Worm (Caenorhabditis elegans) whole organism, midembryonic: ENCODE data around the gene pcs-1.

Experiments used
- T22C8.4 ChIP-seq: fragments of 200-800 bp; sonication (Bioruptor generic); IDR thresholded peaks from 2 replicates; pipeline ENCODE4 v1.3.6; 2022; ENCODE audit warnings: missing genetic modification characterization, missing compliant biosample characterization
- cog-1 ChIP-seq: sonication (generic microtip); optimal IDR thresholded peaks from 2 replicates; lab custom pipeline; 2016; ENCODE audit warnings: missing genetic modification characterization, missing compliant biosample characterization
- flt-1 ChIP-seq: fragments of 200-800 bp; sonication (Bioruptor generic); IDR thresholded peaks from 2 replicates; pipeline ENCODE4 v1.3.6; 2022; ENCODE audit warnings: missing genetic modification characterization, missing compliant biosample characterization
- med-1 ChIP-seq: sonication (generic microtip); optimal IDR thresholded peaks from 2 replicates; lab custom pipeline; 2017; ENCODE audit warnings: missing genetic modification characterization, mild to moderate bottlenecking, missing compliant biosample characterization, antibody characterized with exemption, missing genetic modification reagents; ENCODE audit not compliant: insufficient read depth
- tab-1 ChIP-seq: fragments of 200-800 bp; sonication (Bioruptor generic); IDR thresholded peaks from 2 replicates; pipeline ENCODE4 v1.3.6; 2022; ENCODE audit warnings: missing genetic modification characterization, missing compliant biosample characterization
- ztf-29 ChIP-seq: fragments of 200-800 bp; sonication (Bioruptor generic); IDR thresholded peaks from 2 replicates; pipeline ENCODE4 v1.3.6; 2022; ENCODE audit warnings: missing genetic modification reagents, missing genetic modification characterization, missing compliant biosample characterization

ce11 chrII:11599751-11600150 is 22.2 kb upstream of the pcs-1 start, which contains the start of gene npp-5:
- TF ChIP-seq flt-1 (GFP tag; lab: Robert Waterston, UW) (no peak), T22C8.4 (GFP tag; lab: Robert Waterston, UW) (no peak), ztf-29 (GFP tag; lab: Robert Waterston, UW) (no peak), med-1 (GFP tag; lab: Kevin White, UChicago) (no peak), cog-1 (no peak), tab-1 (GFP tag; lab: Robert Waterston, UW) (no peak)
